Worm (Caenorhabditis elegans) whole organism, L3 larva: Measurements from ENCODE around the gene fmo-4.

Source experiments
- elt-2 ChIP-seq: sonication (generic microtip); optimal IDR thresholded peaks from 2 replicates; lab custom pipeline; 2016; ENCODE audit warnings: missing genetic modification reagents, mild to moderate bottlenecking, missing genetic modification characterization, missing compliant biosample characterization
- elt-3 ChIP-seq, 3 experiments: fragments of 150-350 bp in 1 of 3; sonication (generic microtip) in 2 of 3; optimal IDR thresholded peaks; 2 replicates in 2 of 3; 4 replicates in 1 of 3; lab custom pipeline; 2014 to 2017; ENCODE audit warnings: missing biosample characterization in 3 of 3, missing genetic modification characterization in 3 of 3
- nhr-237 ChIP-seq: fragments of 150-350 bp; optimal IDR thresholded peaks from 2 replicates; lab custom pipeline; 2014; ENCODE audit warnings: missing biosample characterization, missing genetic modification characterization
- pha-4 ChIP-seq: fragments of 150-350 bp; optimal IDR thresholded peaks from 2 replicates; lab custom pipeline; 2014; ENCODE audit warnings: missing biosample characterization, missing genetic modification reagents, missing genetic modification characterization
- pqm-1 ChIP-seq: fragments of 150-350 bp; optimal IDR thresholded peaks from 2 replicates; lab custom pipeline; 2017; ENCODE audit warnings: missing biosample characterization, missing genetic modification characterization, inconsistent platforms

DNA sequence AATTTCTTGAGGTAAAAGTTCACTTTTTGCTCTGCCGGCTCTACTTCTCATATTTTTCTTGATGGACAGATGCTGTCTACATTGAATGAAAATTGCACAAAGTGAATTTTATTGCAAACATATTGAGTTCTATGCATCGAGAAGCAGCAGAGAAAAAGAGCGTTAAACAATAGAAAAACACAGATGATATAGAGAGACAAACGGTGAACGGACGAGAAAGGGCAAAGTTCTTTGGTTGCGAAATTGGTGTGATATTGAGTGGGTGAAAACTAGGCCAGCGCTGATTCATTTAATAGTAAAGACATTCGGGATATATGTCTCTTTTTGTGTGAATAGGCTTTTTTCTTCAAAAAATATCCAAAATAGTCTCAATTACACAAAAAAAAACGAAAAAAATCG, 47.9 kb upstream of the fmo-4 start:
- TF ChIP-seq elt-2 (no peak), pha-4 (tag; lab: Kevin White, UChicago) (peak; percentile 1), elt-3 (tag; optimal IDR thresholded peaks at IDR 0.05; lab: Kevin White, UChicago) (no peak), pqm-1 (tag; lab: Kevin White, UChicago) (no peak), nhr-237 (no peak)
